Fruit fly (Drosophila melanogaster): ENCODE results near the gene gcm2.

The gcm2 gene

dm6 chr2L:9625185-9625584 lies 16.8 kb downstream of the gcm2 start, which contains the start of gene CG31882:
Gene CG31882 (minus strand): TSS chr2L:9625285.
- TF ChIP-seq CG7745 (tag; optimal IDR thresholded peaks at IDR 0.05), result no peak
- no peak for TF ChIP-seq CG14050 (GFP tag; IDR thresholded peaks at IDR 0.05)
- TF ChIP-seq CG6689 (GFP tag; IDR thresholded peaks at IDR 0.05), result no peak
- TF ChIP-seq CG2202 (tag; optimal IDR thresholded peaks at IDR 0.05), result no peak
- TF ChIP-seq ash1 (GFP tag; optimal IDR thresholded peaks at IDR 0.05), result no peak
- no peak for TF ChIP-seq CG1024 (GFP tag; IDR thresholded peaks at IDR 0.05)
- no peak for TF ChIP-seq CG32772 (GFP tag; IDR thresholded peaks at IDR 0.05)
- TF ChIP-seq nau (GFP tag; optimal IDR thresholded peaks at IDR 0.05), result no peak
- no peak for TF ChIP-seq Drgx (GFP tag; IDR thresholded peaks at IDR 0.05)
- no peak for TF ChIP-seq GATAe (GFP tag; conservative IDR thresholded peaks at IDR 0.05)
- no peak for TF ChIP-seq toy (GFP tag; IDR thresholded peaks at IDR 0.05)
- TF ChIP-seq Taf1 (GFP tag; IDR thresholded peaks at IDR 0.05), result no peak
- TF ChIP-seq chinmo (GFP tag; IDR thresholded peaks at IDR 0.05; ENCODE audit: partially characterized antibody), result no peak
- TF ChIP-seq trem (tag; optimal IDR thresholded peaks at IDR 0.05), result no peak
- TF ChIP-seq zfh2 (GFP tag; optimal IDR thresholded peaks at IDR 0.05), result no peak

DNA sequence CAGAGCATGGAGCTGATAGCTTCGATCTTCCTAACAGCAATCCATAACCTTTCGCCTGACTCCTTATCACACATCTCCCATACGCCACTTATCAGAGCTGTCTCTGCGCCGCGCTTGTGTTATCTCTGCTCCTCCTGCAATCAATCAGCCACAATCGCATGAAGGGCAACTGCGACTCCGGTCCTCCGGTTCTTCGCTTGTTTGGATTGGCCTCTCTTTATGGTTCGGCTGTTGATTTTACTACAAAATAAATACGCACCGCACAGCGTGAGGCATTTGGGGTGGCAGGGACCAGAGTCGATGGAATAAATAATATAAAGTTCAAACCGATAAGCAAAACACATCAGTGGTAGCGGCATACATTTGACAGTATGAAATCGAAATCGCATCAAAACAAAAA lies 24.7 kb downstream of the gcm2 start:
- TF ChIP-seq Hmr (GFP tag; optimal IDR thresholded peaks at IDR 0.05) (peak; percentile 41), CG4404 (GFP tag; IDR thresholded peaks at IDR 0.05) (peak; percentile 50), insv (GFP tag; optimal IDR thresholded peaks at IDR 0.05) (no peak), aop (GFP tag; IDR thresholded peaks at IDR 0.05) (no peak), Sry-δ (GFP tag; optimal IDR thresholded peaks at IDR 0.05) (peak; percentile 24), CG8290 (GFP tag; optimal IDR thresholded peaks at IDR 0.05) (peak; percentile 62), CG8290 (tag; optimal IDR thresholded peaks at IDR 0.05) (peak in 1 of 2 experiments; percentile 49), caup (GFP tag; optimal IDR thresholded peaks at IDR 0.05; ENCODE audit: severe bottlenecking) (peak; percentile 49), CG3838 (GFP tag; optimal IDR thresholded peaks at IDR 0.05) (peak; percentile 53), CG17328 (GFP tag; IDR thresholded peaks at IDR 0.05) (peak; percentile 56; the same call in 1 of the 2 replicates), grau (tag; optimal IDR thresholded peaks at IDR 0.05) (no peak), CG1792 (GFP tag; optimal IDR thresholded peaks at IDR 0.05) (peak; percentile 85), Ets65A (GFP tag) (peak; percentile 87), schlank (tag; optimal IDR thresholded peaks at IDR 0.05) (peak; percentile 8), klu (GFP tag; IDR thresholded peaks at IDR 0.05) (no peak), Ravus (GFP tag; IDR thresholded peaks at IDR 0.05) (no peak), Mes4 (GFP tag; optimal IDR thresholded peaks at IDR 0.05) (peak; percentile 57), sens-2 (GFP tag; IDR thresholded peaks at IDR 0.05) (0 out of 2 replicates have a peak, but pooled peaks have one; percentile 37), sisA (GFP tag; IDR thresholded peaks at IDR 0.05) (no peak), lola (GFP tag; optimal IDR thresholded peaks at IDR 0.05) (peak in 1 of 3 experiments; percentile 67), repo (GFP tag; optimal IDR thresholded peaks at IDR 0.05) (peak; percentile 25), CG2129 (GFP tag; IDR thresholded peaks at IDR 0.05; ENCODE audit: partially characterized antibody) (no peak), NfI (GFP tag; optimal IDR thresholded peaks at IDR 0.05) (peak; percentile 21), HLH54F (GFP tag; optimal IDR thresholded peaks at IDR 0.05) (no peak), CG13624 (GFP tag; optimal IDR thresholded peaks at IDR 0.05) (no peak), Kr (GFP tag; optimal IDR thresholded peaks at IDR 0.05) (peak; percentile 82), CG17829 (tag; optimal IDR thresholded peaks at IDR 0.05) (peak; percentile 43), Taf1 (GFP tag; IDR thresholded peaks at IDR 0.05) (no peak), Awh (GFP tag; IDR thresholded peaks at IDR 0.05) (peak; percentile 84), Aef1 (GFP tag; IDR thresholded peaks at IDR 0.05) (no peak), HmgZ (tag; optimal IDR thresholded peaks at IDR 0.05) (no peak), Oli (tag; optimal IDR thresholded peaks at IDR 0.05) (no peak), CG18764 (GFP tag; optimal IDR thresholded peaks at IDR 0.05) (peak; percentile 33), CG16815 (GFP tag; optimal IDR thresholded peaks at IDR 0.05) (peak; percentile 12), ranshi (GFP tag; IDR thresholded peaks at IDR 0.05) (peak; percentile 26; the same call in 1 of the 2 replicates), CG10654 (GFP tag; optimal IDR thresholded peaks at IDR 0.05) (peak; percentile 58), CG3726 (GFP tag; IDR thresholded peaks at IDR 0.05) (0 out of 3 replicates have a peak, but pooled peaks have one; percentile 29)

All from whole organism, embryonic.